Worm (Caenorhabditis elegans) whole organism, early embryonic: Measurements from ENCODE around the gene clh-1.

ENCODE experiments used
- B0310.2 ChIP-seq: sonication (generic microtip); optimal IDR thresholded peaks from 2 replicates; lab custom pipeline; 2016; ENCODE audit warnings: mild to moderate bottlenecking, missing genetic modification characterization, missing compliant biosample characterization
- ama-1 ChIP-seq: fragments of 150-350 bp; optimal IDR thresholded peaks from 2 replicates; lab custom pipeline; 2014

DNA sequence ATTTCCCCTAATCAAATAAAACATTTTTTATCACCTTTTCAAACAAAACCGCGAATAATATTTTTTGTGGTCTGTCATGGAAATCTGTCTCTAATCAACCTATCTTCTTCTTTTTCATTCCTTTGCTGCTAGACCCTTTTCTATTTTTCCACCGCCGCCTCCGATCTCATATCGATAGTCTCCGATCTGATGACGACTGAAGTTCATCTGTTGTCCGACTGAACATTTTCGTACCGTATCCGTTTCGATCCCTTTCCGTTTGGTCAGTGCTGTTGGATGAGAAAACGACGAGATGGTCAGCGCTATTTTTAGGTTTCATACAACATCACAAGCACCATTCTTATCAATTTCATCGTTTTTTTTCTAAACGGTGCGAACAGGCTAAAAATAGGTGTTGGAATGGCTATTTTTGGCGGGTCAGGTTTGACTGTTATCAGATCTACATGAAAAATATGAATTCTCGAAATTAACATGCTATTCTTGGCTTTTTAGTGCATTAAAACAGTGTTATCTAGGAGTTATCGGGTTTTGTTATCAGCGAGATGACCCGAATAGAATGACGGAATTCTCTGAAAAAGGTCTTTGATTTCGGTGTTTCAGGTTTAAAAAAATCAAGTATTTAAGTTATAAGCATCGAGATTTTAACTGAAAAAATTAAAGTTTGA lies 19.6 kb downstream of the clh-1 start:
- no peak for TF ChIP-seq B0310.2 (tag; lab: Kevin White, UChicago)
- TF ChIP-seq ama-1: no peak
